Fruit fly (Drosophila melanogaster) Kc167 (cell line): ENCODE results near the gene CG9737.

Experiments
- Myc ChIP-seq: fragments of >200 bp; optimal IDR thresholded peaks from 2 replicates; lab custom pipeline; 2017; ENCODE audit warnings: missing external identifiers
- Sin3A ChIP-seq: fragments of >200 bp; optimal IDR thresholded peaks from 2 replicates; lab custom pipeline; 2018; ENCODE audit warnings: missing external identifiers
- h ChIP-seq: fragments of >200 bp; optimal IDR thresholded peaks from 3 replicates; lab custom pipeline; 2018; ENCODE audit warnings: missing external identifiers
- insv ChIP-seq: fragments of >200 bp; optimal IDR thresholded peaks from 3 replicates; lab custom pipeline; 2018; ENCODE audit warnings: missing external identifiers
- psq ChIP-seq: fragments of >200 bp; optimal IDR thresholded peaks from 2 replicates; lab custom pipeline; 2017; ENCODE audit warnings: missing external identifiers
- ttk ChIP-seq: sonication (Bioruptor generic); optimal IDR thresholded peaks from 2 replicates; lab custom pipeline; 2017; ENCODE audit warnings: missing external identifiers

CG9737 gene

DNA sequence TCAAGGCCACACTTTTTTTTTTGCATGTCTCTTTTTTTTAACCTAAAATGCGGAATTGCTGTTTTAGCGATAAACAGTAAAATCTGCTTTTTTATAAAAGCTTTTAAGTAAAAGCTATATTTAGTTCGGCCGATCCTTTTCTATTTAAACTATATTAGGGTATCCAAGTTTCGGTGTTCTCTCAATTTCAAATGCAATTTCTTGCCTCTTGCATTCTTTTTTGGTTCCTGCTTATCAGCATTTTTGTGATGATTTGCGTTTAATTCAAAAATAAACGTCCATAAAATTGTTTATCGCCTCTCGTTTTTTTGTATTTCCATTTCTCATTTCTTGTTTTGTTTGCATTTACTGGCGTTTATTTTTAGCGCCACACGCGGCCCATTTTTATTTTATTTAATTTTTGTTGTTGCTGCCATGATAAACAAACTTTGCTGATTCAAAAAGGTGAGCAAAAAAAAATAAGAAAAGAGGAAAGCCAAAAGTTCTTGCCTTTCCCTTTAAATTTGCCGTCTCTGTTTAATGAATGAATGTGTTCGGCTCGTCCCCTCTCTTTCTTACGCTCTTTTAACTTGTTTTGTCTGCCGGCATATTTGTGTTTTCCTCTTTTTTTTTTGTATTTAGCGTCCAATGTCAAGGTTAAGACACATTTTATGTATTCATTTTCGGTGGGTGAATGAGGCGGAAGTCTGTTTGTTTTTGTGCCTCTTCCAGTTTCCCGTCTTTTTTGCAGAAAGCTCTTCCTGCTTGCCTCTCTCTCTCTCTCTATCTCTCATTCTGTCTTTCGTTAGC, 38.4 kb upstream of the CG9737 start:
- TF ChIP-seq insv (lab: Kevin White, UChicago) (no peak), h (lab: Kevin White, UChicago) (no peak), Myc (lab: Kevin White, UChicago) (no peak), psq (lab: Kevin White, UChicago) (no peak), Sin3A (lab: Kevin White, UChicago) (no peak)

DNA sequence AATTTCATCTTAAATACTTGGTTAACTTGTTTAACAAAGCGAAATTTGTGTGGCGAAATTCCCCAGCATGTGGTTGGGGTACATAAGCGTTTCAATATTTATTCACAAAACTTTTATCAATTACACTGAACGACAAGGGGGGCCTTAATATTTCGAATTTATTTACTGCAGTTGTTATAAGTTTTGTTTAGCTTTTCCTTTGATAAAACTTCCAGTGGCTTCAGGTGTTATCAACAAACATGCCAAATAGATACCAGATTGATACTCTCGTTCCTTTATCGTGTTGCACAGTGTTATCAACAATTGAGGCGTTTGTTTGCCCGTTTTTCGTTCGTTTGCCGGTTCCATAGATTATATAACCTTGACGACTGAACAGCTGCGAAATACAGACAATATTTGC, 37.2 kb upstream of the CG9737 start:
- TF ChIP-seq Myc (lab: Kevin White, UChicago) (no peak), ttk (lab: Kevin White, UChicago) (no peak), insv (lab: Kevin White, UChicago) (no peak), h (lab: Kevin White, UChicago) (no peak), Sin3A (lab: Kevin White, UChicago) (no peak), psq (lab: Kevin White, UChicago) (no peak)

- TF ChIP-seq insv (lab: Kevin White, UChicago) (no peak), ttk (lab: Kevin White, UChicago) (no peak), psq (lab: Kevin White, UChicago) (no peak), h (lab: Kevin White, UChicago) (no peak), Sin3A (lab: Kevin White, UChicago) (no peak), Myc (lab: Kevin White, UChicago) (no peak)
These were observed 34.6 kb upstream of the CG9737 start, which contains the start of gene heca for dm6 chr3R:30277700-30278099. heca (plus strand) TSS chr3R:30277932.

DNA sequence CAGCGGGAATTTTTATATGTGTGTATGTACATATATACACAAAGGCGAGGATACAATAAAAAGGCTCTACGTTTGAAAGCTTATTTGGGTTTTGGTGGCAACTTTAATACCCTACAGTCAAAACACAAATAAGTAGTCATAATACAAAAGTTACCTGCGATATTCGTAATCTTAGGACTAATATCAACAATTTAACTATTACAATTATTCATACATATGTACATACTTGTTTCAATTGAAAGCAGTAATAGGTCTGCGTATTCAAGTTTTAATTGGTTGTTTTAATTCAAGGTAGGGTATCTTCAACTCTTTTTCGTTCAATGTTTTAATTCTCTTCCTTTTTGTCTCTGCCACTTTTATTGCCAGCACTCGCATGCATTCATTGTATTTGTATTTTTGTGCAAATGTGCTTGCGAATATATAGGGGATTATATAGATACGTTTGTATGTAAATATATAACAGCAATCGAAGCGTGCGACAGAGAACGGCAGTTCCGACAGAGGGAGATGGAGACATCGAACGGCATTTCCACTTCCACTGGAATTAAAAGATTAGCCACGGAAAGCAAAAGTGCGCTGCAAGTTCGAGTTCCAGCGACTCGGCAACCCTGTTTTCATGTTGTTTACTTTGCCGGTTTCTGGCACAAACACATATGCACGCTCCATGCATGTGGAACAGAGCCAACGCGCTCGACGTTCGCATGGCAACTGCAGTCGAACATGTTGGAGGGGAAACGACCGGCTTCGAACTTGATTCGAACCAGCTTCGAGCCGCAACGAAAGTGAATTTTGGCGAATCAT, 33.6 kb upstream of the CG9737 start:
- TF ChIP-seq h (lab: Kevin White, UChicago) (no peak), psq (lab: Kevin White, UChicago) (no peak), Myc (lab: Kevin White, UChicago) (no peak), ttk (lab: Kevin White, UChicago) (no peak), Sin3A (lab: Kevin White, UChicago) (no peak), insv (lab: Kevin White, UChicago) (no peak)

DNA sequence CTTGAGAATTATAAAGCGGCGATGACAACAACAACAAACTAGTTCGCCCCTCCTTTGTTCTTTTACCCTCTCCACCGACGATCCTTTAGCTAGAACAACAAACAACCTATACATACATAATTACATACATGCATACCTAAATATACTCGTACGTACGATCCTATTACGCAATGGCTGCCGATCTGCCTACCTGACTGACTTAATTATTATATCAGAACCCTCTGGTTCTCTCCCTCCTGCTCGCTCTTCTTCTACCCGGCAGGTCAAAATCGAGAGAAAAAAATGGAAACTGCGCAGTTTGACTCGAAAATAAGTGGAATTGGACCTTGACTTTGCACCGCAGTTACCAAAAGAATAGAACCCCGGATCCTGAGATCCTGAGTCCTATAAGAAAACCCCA, 32.9 kb upstream of the CG9737 start:
- TF ChIP-seq insv (lab: Kevin White, UChicago): no peak
- TF ChIP-seq psq (lab: Kevin White, UChicago): no peak
- no peak for TF ChIP-seq Myc (lab: Kevin White, UChicago)
- no peak for TF ChIP-seq Sin3A (lab: Kevin White, UChicago)
- no peak for TF ChIP-seq ttk (lab: Kevin White, UChicago)
- TF ChIP-seq h (lab: Kevin White, UChicago): no peak

DNA sequence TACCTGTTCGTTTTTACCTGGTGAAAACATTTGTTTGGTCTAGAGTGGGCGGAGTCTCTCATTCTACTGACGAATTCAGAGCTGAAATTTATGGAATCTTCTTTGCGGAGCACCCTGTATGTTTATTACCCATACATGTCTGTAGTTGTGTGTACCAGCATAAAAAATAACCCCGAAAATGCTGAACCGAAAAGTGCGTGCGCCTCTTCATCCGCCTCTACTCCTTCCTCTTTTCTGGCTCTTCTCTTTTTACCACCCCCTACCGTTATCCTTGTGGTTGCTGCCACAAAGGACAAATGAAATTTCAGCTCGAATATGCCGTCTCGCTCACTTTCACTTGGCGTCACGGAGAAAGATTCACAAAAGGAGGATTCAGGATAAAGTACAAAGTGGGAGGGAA, 30.8 kb upstream of the CG9737 start:
- no peak for TF ChIP-seq insv (lab: Kevin White, UChicago)
- TF ChIP-seq psq (lab: Kevin White, UChicago): no peak
- TF ChIP-seq Myc (lab: Kevin White, UChicago): no peak
- TF ChIP-seq Sin3A (lab: Kevin White, UChicago): no peak
- TF ChIP-seq ttk (lab: Kevin White, UChicago): no peak
- no peak for TF ChIP-seq h (lab: Kevin White, UChicago)

DNA sequence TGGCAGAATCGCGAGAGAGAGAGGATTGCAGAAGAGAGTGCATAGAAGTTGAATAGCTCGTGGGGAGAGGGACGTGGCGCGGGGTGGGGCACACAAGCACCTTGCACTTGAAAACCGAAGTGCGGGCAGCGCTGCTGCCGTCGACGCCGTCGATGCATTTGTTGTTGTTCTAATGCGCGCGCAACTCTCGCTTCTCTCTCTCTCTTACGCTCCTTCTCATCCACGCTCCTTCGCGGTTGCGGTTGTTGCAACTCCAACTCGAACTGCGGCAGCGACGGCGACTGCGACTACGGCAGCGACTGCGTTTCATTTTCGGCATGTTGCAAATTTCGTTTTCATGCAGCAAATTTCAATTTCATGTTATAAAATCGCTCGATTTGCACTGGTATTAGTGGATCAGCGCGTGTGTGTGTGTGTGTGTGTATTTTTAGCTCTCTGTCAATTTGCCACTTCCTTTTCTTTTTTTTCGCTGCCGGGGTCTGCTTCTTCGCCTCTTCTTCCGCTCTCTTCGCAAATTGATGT, 29.8 kb upstream of the CG9737 start:
- TF ChIP-seq Sin3A (lab: Kevin White, UChicago): no peak
- TF ChIP-seq Myc (lab: Kevin White, UChicago): no peak
- TF ChIP-seq ttk (lab: Kevin White, UChicago): no peak
- TF ChIP-seq insv (lab: Kevin White, UChicago): no peak
- no peak for TF ChIP-seq h (lab: Kevin White, UChicago)
- no peak for TF ChIP-seq psq (lab: Kevin White, UChicago)

DNA sequence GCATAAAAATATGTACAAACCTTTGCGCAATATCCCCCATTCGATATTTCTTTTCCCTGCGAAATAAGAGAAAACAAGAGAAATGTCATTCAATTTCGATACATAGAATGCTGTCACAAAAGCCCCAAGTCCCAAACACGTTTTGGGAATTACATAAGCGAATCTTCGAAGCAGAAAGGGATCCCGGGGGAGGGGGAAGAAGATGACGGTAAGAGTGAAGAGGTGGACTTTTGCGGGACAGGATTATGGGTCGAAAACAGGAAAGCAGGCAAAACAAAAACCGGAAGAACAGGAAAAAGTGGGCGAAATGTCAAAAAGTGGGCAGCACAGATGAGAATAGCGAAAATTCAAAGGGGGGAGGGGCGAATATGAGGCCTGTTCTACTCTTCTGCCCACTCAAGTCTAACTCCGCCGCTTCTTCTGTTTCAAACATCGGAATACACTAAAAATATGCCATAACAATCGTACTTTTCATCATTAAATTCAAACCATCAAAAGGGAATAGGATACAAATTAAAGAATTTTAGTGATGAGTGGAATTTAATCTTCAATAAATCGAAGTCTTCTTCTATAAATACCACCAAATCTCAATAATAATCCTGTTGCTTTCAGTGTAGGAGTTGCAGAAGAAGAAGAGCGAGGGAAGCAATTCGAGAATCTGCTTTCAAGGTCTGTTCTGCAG, 29.2 kb upstream of the CG9737 start:
- TF ChIP-seq Sin3A (lab: Kevin White, UChicago) (no peak), insv (lab: Kevin White, UChicago) (no peak), psq (lab: Kevin White, UChicago) (no peak), Myc (lab: Kevin White, UChicago) (no peak), h (lab: Kevin White, UChicago) (no peak), ttk (lab: Kevin White, UChicago) (no peak)

DNA sequence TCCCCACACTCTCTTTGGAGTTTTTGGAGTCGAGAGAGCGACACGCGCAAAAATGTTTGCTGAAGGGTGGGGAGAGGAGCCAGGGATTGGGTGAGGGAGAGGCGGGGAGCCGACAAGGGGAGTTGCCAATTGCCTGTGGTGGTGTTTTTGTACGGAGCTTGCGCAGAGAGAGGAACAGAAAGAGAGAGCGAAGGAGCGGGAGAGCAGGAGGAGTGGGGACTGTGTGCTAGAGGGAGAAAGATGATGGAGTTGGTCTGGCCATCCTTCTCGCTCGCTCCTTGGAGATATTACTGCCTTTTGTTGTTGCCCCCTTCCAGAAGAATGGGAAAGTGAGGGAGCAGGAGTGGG, 28.0 kb upstream of the CG9737 start:
- TF ChIP-seq ttk (lab: Kevin White, UChicago): no peak
- TF ChIP-seq insv (lab: Kevin White, UChicago): no peak
- TF ChIP-seq Myc (lab: Kevin White, UChicago): no peak
- TF ChIP-seq psq (lab: Kevin White, UChicago): no peak
- TF ChIP-seq h (lab: Kevin White, UChicago): no peak

- TF ChIP-seq Myc (lab: Kevin White, UChicago) (no peak), h (lab: Kevin White, UChicago) (no peak), Sin3A (lab: Kevin White, UChicago) (no peak), ttk (lab: Kevin White, UChicago) (no peak), psq (lab: Kevin White, UChicago) (no peak), insv (lab: Kevin White, UChicago) (no peak)
These were observed 27.4 kb upstream of the CG9737 start for dm6 chr3R:30270318-30271119.
